Worm (Caenorhabditis elegans) whole organism, midembryonic: Measurements from ENCODE around the gene C54C6.11.

Experiments
- cog-1 ChIP-seq: sonication (generic microtip); optimal IDR thresholded peaks from 2 replicates; lab custom pipeline; 2016; ENCODE audit warnings: missing genetic modification characterization, missing compliant biosample characterization
- ref-1 ChIP-seq: fragments of 200-800 bp; sonication (Bioruptor generic); conservative IDR thresholded peaks from 2 replicates; pipeline ENCODE4 v1.3.6; 2022; ENCODE audit warnings: missing genetic modification reagents, missing genetic modification characterization, missing compliant biosample characterization
- tab-1 ChIP-seq: fragments of 200-800 bp; sonication (Bioruptor generic); IDR thresholded peaks from 2 replicates; pipeline ENCODE4 v1.3.6; 2022; ENCODE audit warnings: missing genetic modification characterization, missing compliant biosample characterization

DNA sequence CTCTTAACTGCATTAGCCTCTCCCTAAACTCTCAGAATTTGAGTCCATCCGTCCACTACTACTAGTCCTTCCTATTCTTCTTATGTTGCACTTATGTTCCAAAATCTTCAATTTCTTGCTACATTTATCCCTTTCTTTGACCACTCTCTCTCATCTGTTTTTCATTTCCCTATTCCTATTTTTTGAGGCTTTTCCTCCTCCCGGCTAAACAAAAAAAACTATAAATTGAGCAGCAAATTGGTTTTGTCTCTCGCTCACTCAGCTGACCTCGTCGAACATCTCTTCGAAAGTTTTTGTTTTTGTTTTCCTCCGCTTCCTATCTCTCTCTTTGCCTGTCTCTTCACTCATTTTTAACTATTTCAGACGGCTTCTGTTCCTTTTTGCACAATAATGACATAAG lies 42.2 kb downstream of the C54C6.11 start, which contains the start of gene ptp-1:
- TF ChIP-seq ref-1 (GFP tag; lab: Robert Waterston, UW) (no peak), cog-1 (tag; lab: Kevin White, UChicago) (no peak), tab-1 (no peak)
